Fruit fly (Drosophila melanogaster) whole organism, embryonic: Measurements from ENCODE around the gene CG15160.

Source experiments
- Blimp-1 ChIP-seq: fragments of 200-800 bp; sonication (Bioruptor generic); optimal IDR thresholded peaks from 3 replicates; lab custom pipeline; 2018; ENCODE audit warnings: missing biosample characterization, missing genetic modification characterization, mild to moderate bottlenecking, moderate library complexity, missing genetic modification reagents
- BtbVII ChIP-seq: fragments of 200-800 bp; sonication (Bioruptor generic); optimal IDR thresholded peaks from 3 replicates; lab custom pipeline; 2017; ENCODE audit warnings: missing biosample characterization, mild to moderate bottlenecking, missing genetic modification characterization
- CG12942 ChIP-seq: fragments of 200-800 bp; sonication (Bioruptor generic); optimal IDR thresholded peaks from 3 replicates; lab custom pipeline; 2016; ENCODE audit warnings: missing biosample characterization, missing genetic modification characterization
- CG13287 ChIP-seq: fragments of 200-800 bp; sonication (Bioruptor generic); IDR thresholded peaks from 2 replicates; pipeline ENCODE4 v1.3.6; 2022; ENCODE audit warnings: missing biosample characterization, missing genetic modification characterization; ENCODE audit not compliant: partially characterized antibody
- CG13624 ChIP-seq: fragments of 200-800 bp; sonication (Bioruptor generic); optimal IDR thresholded peaks from 2 replicates; lab custom pipeline; 2016; ENCODE audit warnings: missing biosample characterization, missing genetic modification characterization
- CG14014 ChIP-seq: fragments of 200-800 bp; sonication (Bioruptor generic); IDR thresholded peaks from 2 replicates; pipeline ENCODE4 v1.3.6; 2022; ENCODE audit warnings: missing biosample characterization, missing genetic modification characterization
- CG15479 ChIP-seq: fragments of 200-800 bp; sonication (Bioruptor generic); optimal IDR thresholded peaks from 3 replicates; lab custom pipeline; 2019; ENCODE audit warnings: missing biosample characterization, mild to moderate bottlenecking, missing genetic modification characterization, moderate library complexity
- CG17359 ChIP-seq: fragments of 200-800 bp; sonication (Bioruptor generic); optimal IDR thresholded peaks from 3 replicates; lab custom pipeline; 2018; ENCODE audit warnings: missing biosample characterization, mild to moderate bottlenecking, missing genetic modification characterization, moderate library complexity
- CG18476 ChIP-seq: fragments of 200-800 bp; sonication (Bioruptor generic); optimal IDR thresholded peaks from 2 replicates; lab custom pipeline; 2016; ENCODE audit warnings: missing biosample characterization, mild to moderate bottlenecking, missing genetic modification characterization
- CG2129 ChIP-seq: fragments of 200-800 bp; sonication (Bioruptor generic); IDR thresholded peaks from 2 replicates; pipeline ENCODE4 v1.3.6; 2022; ENCODE audit warnings: missing biosample characterization, missing genetic modification characterization; ENCODE audit not compliant: partially characterized antibody
- CG2889 ChIP-seq: fragments of 200-800 bp; sonication (Bioruptor generic); IDR thresholded peaks from 3 replicates; pipeline ENCODE4 v1.3.6; 2022; ENCODE audit warnings: missing biosample characterization, missing genetic modification characterization
- CG30020 ChIP-seq: fragments of 200-800 bp; optimal IDR thresholded peaks from 2 replicates; lab custom pipeline; 2019; ENCODE audit warnings: missing biosample characterization, mild to moderate bottlenecking, missing genetic modification characterization, moderate library complexity
- CG3726 ChIP-seq: fragments of 200-800 bp; sonication (Bioruptor generic); IDR thresholded peaks from 3 replicates; pipeline ENCODE4, ENCODE4 v1.3.6; 2022; ENCODE audit warnings: missing biosample characterization, missing genetic modification characterization
- CG4617 ChIP-seq: fragments of 200-800 bp; sonication (Bioruptor generic); optimal IDR thresholded peaks from 3 replicates; lab custom pipeline; 2016; ENCODE audit warnings: missing biosample characterization, missing genetic modification characterization, borderline replicate concordance
- CG6272 ChIP-seq: fragments of 200-800 bp; sonication (Bioruptor generic); IDR thresholded peaks from 2 replicates; pipeline ENCODE4 v1.3.6; 2022; ENCODE audit warnings: missing biosample characterization, missing genetic modification characterization
- CG6689 ChIP-seq: fragments of 200-800 bp; sonication (Bioruptor generic); IDR thresholded peaks from 2 replicates; pipeline ENCODE4 v1.3.6; 2022; ENCODE audit warnings: missing biosample characterization, missing genetic modification characterization
- CG6765 ChIP-seq: fragments of 200-800 bp; sonication (Bioruptor generic); optimal IDR thresholded peaks from 3 replicates; lab custom pipeline; 2017; ENCODE audit warnings: missing biosample characterization, mild to moderate bottlenecking, missing genetic modification characterization
- CG6854 ChIP-seq: fragments of 200-800 bp; sonication (Bioruptor generic); optimal IDR thresholded peaks from 3 replicates; lab custom pipeline; 2017; ENCODE audit warnings: missing biosample characterization, mild to moderate bottlenecking, missing genetic modification characterization
- CG9437 ChIP-seq: fragments of 200-800 bp; sonication (Bioruptor generic); optimal IDR thresholded peaks from 2 replicates; lab custom pipeline; 2018; ENCODE audit warnings: missing biosample characterization, mild to moderate bottlenecking, missing genetic modification characterization
- CG9797 ChIP-seq: fragments of 200-800 bp; sonication (Bioruptor generic); optimal IDR thresholded peaks from 3 replicates; lab custom pipeline; 2018; ENCODE audit warnings: missing biosample characterization, mild to moderate bottlenecking, missing genetic modification characterization
- Fer1 ChIP-seq: fragments of 200-800 bp; sonication (Bioruptor generic); optimal IDR thresholded peaks from 2 replicates; lab custom pipeline; 2017; ENCODE audit warnings: missing biosample characterization, mild to moderate bottlenecking, missing genetic modification characterization
- GATAe ChIP-seq: fragments of 200-800 bp; sonication (Bioruptor generic); conservative IDR thresholded peaks from 2 replicates; pipeline ENCODE4 v1.3.6; 2022; ENCODE audit warnings: missing biosample characterization, missing genetic modification characterization
- Hmr ChIP-seq: fragments of 200-800 bp; sonication (Bioruptor generic); optimal IDR thresholded peaks from 3 replicates; lab custom pipeline; 2017; ENCODE audit warnings: mild to moderate bottlenecking, missing biosample characterization, missing genetic modification reagents, missing genetic modification characterization
- Hr78 ChIP-seq, 2 experiments: fragments of 200-800 bp in 1 of 2; fragments of >200 bp in 1 of 2; sonication (Bioruptor generic) in 1 of 2; optimal IDR thresholded peaks; 2 replicates each; lab custom pipeline; 2017 to 2019; ENCODE audit warnings: missing biosample characterization in 2 of 2, missing genetic modification characterization in 2 of 2, mild to moderate bottlenecking in 1 of 2, moderate library complexity in 1 of 2
- NFAT ChIP-seq: fragments of 200-800 bp; sonication (Bioruptor generic); IDR thresholded peaks from 2 replicates; pipeline ENCODE4 v1.3.6; 2022; ENCODE audit warnings: missing biosample characterization, missing genetic modification characterization
- Ptx1 ChIP-seq: fragments of 200-800 bp; sonication (Bioruptor generic); IDR thresholded peaks from 2 replicates; pipeline ENCODE4 v1.3.6; 2022; ENCODE audit warnings: missing biosample characterization, missing genetic modification characterization
- TFAM ChIP-seq: fragments of 200-800 bp; sonication (Bioruptor generic); optimal IDR thresholded peaks from 2 replicates; lab custom pipeline; 2017; ENCODE audit warnings: missing biosample characterization, missing genetic modification characterization, inconsistent platforms
- Xrp1 ChIP-seq: fragments of 200-800 bp; sonication (Bioruptor generic); IDR thresholded peaks from 2 replicates; pipeline ENCODE4 v1.3.6; 2022; ENCODE audit warnings: missing biosample characterization, missing genetic modification characterization
- amos ChIP-seq: fragments of 200-800 bp; sonication (Bioruptor generic); IDR thresholded peaks from 2 replicates; pipeline ENCODE4 v1.3.6; 2022; ENCODE audit warnings: missing biosample characterization, missing genetic modification characterization; ENCODE audit not compliant: partially characterized antibody
- cad ChIP-seq: fragments of >200 bp; optimal IDR thresholded peaks from 2 replicates; lab custom pipeline; 2017; ENCODE audit warnings: missing biosample characterization, missing genetic modification characterization
- cato ChIP-seq: fragments of 200-800 bp; sonication (Bioruptor generic); optimal IDR thresholded peaks from 2 replicates; lab custom pipeline; 2016; ENCODE audit warnings: missing biosample characterization, missing genetic modification characterization, borderline replicate concordance
- dm ChIP-seq: fragments of 200-800 bp; sonication (Bioruptor generic); optimal IDR thresholded peaks from 3 replicates; lab custom pipeline; 2016; ENCODE audit warnings: missing biosample characterization, missing genetic modification characterization
- dmrt11E ChIP-seq: fragments of 200-800 bp; sonication (Bioruptor generic); optimal IDR thresholded peaks from 3 replicates; lab custom pipeline; 2018; ENCODE audit warnings: missing biosample characterization, mild to moderate bottlenecking, missing genetic modification characterization, moderate library complexity
- fd102C ChIP-seq: fragments of 200-800 bp; sonication (Bioruptor generic); optimal IDR thresholded peaks from 2 replicates; lab custom pipeline; 2018; ENCODE audit warnings: missing biosample characterization, mild to moderate bottlenecking, missing genetic modification characterization, moderate library complexity
- gcm ChIP-seq: fragments of 200-800 bp; sonication (Bioruptor generic); optimal IDR thresholded peaks from 2 replicates; lab custom pipeline; 2019; ENCODE audit warnings: missing biosample characterization, mild to moderate bottlenecking, missing genetic modification characterization, moderate library complexity
- grn ChIP-seq: fragments of 200-800 bp; sonication (Bioruptor generic); optimal IDR thresholded peaks from 3 replicates; lab custom pipeline; 2017; ENCODE audit warnings: missing biosample characterization, missing genetic modification characterization
- insv ChIP-seq, 2 experiments: fragments of 200-800 bp; sonication (Bioruptor generic); optimal IDR thresholded peaks; 3 replicates each; lab custom pipeline; 2016 to 2018; ENCODE audit warnings: missing biosample characterization in 2 of 2, missing genetic modification characterization in 2 of 2
- lov ChIP-seq, 2 experiments: fragments of 200-800 bp in 1 of 2; fragments of >200 bp in 1 of 2; sonication (Bioruptor generic) in 1 of 2; IDR thresholded peaks in 1 of 2; optimal IDR thresholded peaks in 1 of 2; 2 replicates in 1 of 2; 3 replicates in 1 of 2; pipeline versions ENCODE4 v1.3.6 to Lab custom; 2017 to 2022; ENCODE audit warnings: missing biosample characterization in 1 of 2, missing genetic modification characterization in 1 of 2
- oc ChIP-seq: fragments of 200-800 bp; sonication (Bioruptor generic); optimal IDR thresholded peaks from 2 replicates; lab custom pipeline; 2018; ENCODE audit warnings: missing biosample characterization, mild to moderate bottlenecking, missing genetic modification characterization, moderate library complexity
- onecut ChIP-seq: fragments of 200-800 bp; sonication (Bioruptor generic); IDR thresholded peaks from 2 replicates; pipeline ENCODE4 v1.3.6; 2022; ENCODE audit warnings: missing biosample characterization, missing genetic modification characterization
- pfk ChIP-seq: fragments of 200-800 bp; sonication (Bioruptor generic); optimal IDR thresholded peaks from 2 replicates; lab custom pipeline; 2018; ENCODE audit warnings: missing biosample characterization, mild to moderate bottlenecking, missing genetic modification characterization, moderate library complexity
- psq ChIP-seq: fragments of 200-800 bp; sonication (Bioruptor generic); optimal IDR thresholded peaks from 2 replicates; lab custom pipeline; 2017; ENCODE audit warnings: missing biosample characterization, missing genetic modification characterization
- ro ChIP-seq: fragments of 200-800 bp; sonication (Bioruptor generic); IDR thresholded peaks from 2 replicates; pipeline ENCODE4 v1.3.6; 2022; ENCODE audit warnings: missing biosample characterization, missing genetic modification characterization
- salm ChIP-seq: fragments of 200-800 bp; sonication (Bioruptor generic); optimal IDR thresholded peaks from 2 replicates; lab custom pipeline; 2018; ENCODE audit warnings: missing biosample characterization, mild to moderate bottlenecking, missing genetic modification characterization
- sim ChIP-seq: fragments of 200-800 bp; sonication (Bioruptor generic); IDR thresholded peaks from 2 replicates; pipeline ENCODE4 v1.3.6; 2022; ENCODE audit warnings: missing biosample characterization, missing genetic modification characterization
- slou ChIP-seq: fragments of 200-800 bp; sonication (Bioruptor generic); optimal IDR thresholded peaks from 3 replicates; lab custom pipeline; 2016; ENCODE audit warnings: missing biosample characterization, missing genetic modification characterization
- ttk ChIP-seq: fragments of 200-800 bp; sonication (Bioruptor generic); IDR thresholded peaks from 2 replicates; pipeline ENCODE4 v2.1.2; 2022; ENCODE audit warnings: missing biosample characterization, missing genetic modification characterization
- wek ChIP-seq: fragments of 200-800 bp; sonication (Bioruptor generic); optimal IDR thresholded peaks from 3 replicates; lab custom pipeline; 2018; ENCODE audit warnings: missing biosample characterization, mild to moderate bottlenecking, missing genetic modification characterization, moderate library complexity

The CG15160 gene

DNA sequence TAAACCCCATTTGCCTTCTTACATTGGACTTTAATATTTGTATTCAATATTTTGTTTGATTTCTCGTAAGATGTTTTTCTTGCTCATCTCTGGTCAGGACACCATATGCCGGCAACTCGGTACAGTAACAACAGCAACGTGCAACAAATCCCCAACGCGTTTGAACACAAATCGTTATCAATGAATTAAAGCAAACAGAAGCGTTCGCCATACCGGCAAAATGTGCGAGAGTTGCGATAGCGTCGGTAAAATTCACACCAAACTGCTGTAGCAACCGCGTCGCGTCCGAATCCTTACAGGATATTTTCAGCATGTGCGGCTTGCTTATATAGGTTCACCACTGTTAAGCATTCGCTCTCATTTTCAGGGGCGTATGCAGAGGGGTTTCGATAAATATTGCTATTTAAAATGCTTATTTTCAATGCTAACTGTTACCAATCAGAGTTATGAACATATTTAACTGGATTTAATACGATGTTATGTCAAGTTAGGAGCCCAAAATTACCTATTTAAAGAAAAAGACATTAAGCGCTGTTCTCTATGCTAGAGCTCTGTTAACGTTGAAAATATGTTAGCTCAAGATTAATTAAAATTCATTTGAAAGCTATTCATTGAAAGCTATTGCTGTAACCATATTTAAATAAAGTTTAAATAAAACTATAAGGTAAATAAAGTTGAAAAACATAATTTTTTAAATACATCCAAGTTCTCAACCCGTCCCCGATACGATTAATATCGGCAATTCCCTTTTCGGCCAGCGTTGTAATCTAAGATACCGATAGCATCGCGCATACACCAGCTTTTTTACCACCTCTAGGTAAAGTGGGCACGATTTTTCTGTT is at the start of gene CG15160, which contains the start of gene Pde11 (continued):
- TF ChIP-seq CG6854 (GFP tag; lab: Kevin White, UChicago) (no peak), gcm (GFP tag; lab: Kevin White, UChicago) (no peak), CG9437 (GFP tag; lab: Kevin White, UChicago) (no peak), sim (GFP tag; lab: Robert Waterston, UW) (no peak), pfk (GFP tag; lab: Kevin White, UChicago) (no peak), salm (tag; lab: Kevin White, UChicago) (no peak), onecut (GFP tag; lab: Robert Waterston, UW) (no peak), slou (no peak), ttk (GFP tag; lab: Robert Waterston, UW) (no peak), cato (no peak), CG13287 (GFP tag; lab: Robert Waterston, UW) (peak; percentile 99), dm (GFP tag; lab: Kevin White, UChicago) (peak; percentile 56), CG2129 (GFP tag; lab: Robert Waterston, UW) (peak; percentile 85), CG30020 (peak; percentile 46), CG14014 (no peak), CG2889 (GFP tag; lab: Robert Waterston, UW) (no peak), CG6272 (peak; percentile 82), CG13624 (peak; percentile 56), fd102C (no peak), CG15479 (GFP tag; lab: Kevin White, UChicago) (no peak), CG17359 (tag; lab: Kevin White, UChicago) (no peak), Ptx1 (peak; percentile 40), Hr78 (GFP tag; optimal IDR thresholded peaks at IDR 0.05; lab: Kevin White, UChicago) (no peak), psq (GFP tag; lab: Kevin White, UChicago) (peak; percentile 32), Fer1 (GFP tag; lab: Kevin White, UChicago) (no peak), amos (GFP tag; lab: Robert Waterston, UW) (peak; percentile 100), insv (GFP tag; optimal IDR thresholded peaks at IDR 0.05; lab: Kevin White, UChicago) (peak in 1 of 2 experiments; percentile 49), oc (no peak), lov (optimal IDR thresholded peaks at IDR 0.05; lab: Kevin White, UChicago) (no peak), lov (GFP tag; IDR thresholded peaks at IDR 0.05; lab: Robert Waterston, UW) (no peak), ro (GFP tag; lab: Robert Waterston, UW) (no peak), Blimp-1 (GFP tag; lab: Kevin White, UChicago) (no peak), TFAM (no peak), grn (GFP tag; lab: Kevin White, UChicago) (no peak), Xrp1 (GFP tag; lab: Robert Waterston, UW) (no peak), GATAe (GFP tag; lab: Robert Waterston, UW) (no peak), CG3726 (GFP tag; lab: Robert Waterston, UW) (no peak), dmrt11E (tag; lab: Kevin White, UChicago) (no peak), Hmr (no peak), wek (GFP tag; lab: Kevin White, UChicago) (no peak), CG18476 (GFP tag; lab: Kevin White, UChicago) (no peak), BtbVII (GFP tag; lab: Kevin White, UChicago) (no peak), CG4617 (GFP tag; lab: Kevin White, UChicago) (peak; percentile 95), CG6765 (GFP tag; lab: Kevin White, UChicago) (no peak), NFAT (GFP tag; lab: Robert Waterston, UW) (peak; percentile 50; the same call in 1 of the 2 replicates), CG12942 (peak; percentile 19), CG6689 (no peak), CG9797 (peak; percentile 50), cad (GFP tag; lab: Kevin White, UChicago) (no peak)
